Fruit fly (Drosophila melanogaster) whole organism, embryonic: ENCODE results near the gene CG46304.
A peak's percentile ranks its signal among the peaks of the same experiment; 100 is the strongest.

ENCODE experiments used
- B-H2 ChIP-seq: fragments of 200-800 bp; sonication (Bioruptor generic); optimal IDR thresholded peaks from 2 replicates; lab custom pipeline; 2018; ENCODE audit warnings: missing biosample characterization, mild to moderate bottlenecking, missing genetic modification characterization
- C15 ChIP-seq: fragments of 200-800 bp; sonication (Bioruptor generic); IDR thresholded peaks from 3 replicates; pipeline ENCODE4 v1.3.6; 2022; ENCODE audit warnings: missing biosample characterization, missing genetic modification characterization
- CG10366 ChIP-seq: fragments of 200-800 bp; sonication (Bioruptor generic); IDR thresholded peaks from 2 replicates; pipeline ENCODE4 v1.3.6; 2022; ENCODE audit warnings: missing biosample characterization, missing genetic modification characterization
- CG12071 ChIP-seq: fragments of 200-800 bp; sonication (Bioruptor generic); optimal IDR thresholded peaks from 3 replicates; lab custom pipeline; 2018; ENCODE audit warnings: missing biosample characterization, mild to moderate bottlenecking, missing genetic modification characterization
- CG12155 ChIP-seq: fragments of 200-800 bp; sonication (Bioruptor generic); optimal IDR thresholded peaks from 3 replicates; lab custom pipeline; 2016; ENCODE audit warnings: missing biosample characterization, missing genetic modification characterization
- CG13296 ChIP-seq: fragments of 200-800 bp; sonication (Bioruptor generic); optimal IDR thresholded peaks from 3 replicates; lab custom pipeline; 2018; ENCODE audit warnings: missing biosample characterization, mild to moderate bottlenecking, missing genetic modification characterization
- CG17385 ChIP-seq: fragments of 200-800 bp; sonication (Bioruptor generic); optimal IDR thresholded peaks from 3 replicates; lab custom pipeline; 2018; ENCODE audit warnings: missing biosample characterization, mild to moderate bottlenecking, missing genetic modification characterization
- CG17568 ChIP-seq: fragments of 200-800 bp; sonication (Bioruptor generic); optimal IDR thresholded peaks from 2 replicates; lab custom pipeline; 2018; ENCODE audit warnings: missing biosample characterization, mild to moderate bottlenecking, missing genetic modification characterization, moderate library complexity
- CG18262 ChIP-seq: fragments of 200-800 bp; optimal IDR thresholded peaks from 3 replicates; lab custom pipeline; 2019; ENCODE audit warnings: missing biosample characterization, mild to moderate bottlenecking, missing genetic modification characterization, moderate library complexity
- CG3838 ChIP-seq: fragments of 200-800 bp; sonication (Bioruptor generic); optimal IDR thresholded peaks from 3 replicates; lab custom pipeline; 2016; ENCODE audit warnings: missing biosample characterization, missing genetic modification characterization
- CG42726 ChIP-seq: fragments of 200-800 bp; sonication (Bioruptor generic); IDR thresholded peaks from 2 replicates; pipeline ENCODE4 v1.3.6; 2022; ENCODE audit warnings: missing biosample characterization, missing genetic modification characterization; ENCODE audit not compliant: partially characterized antibody
- CG8359 ChIP-seq: fragments of 200-800 bp; sonication (Bioruptor generic); optimal IDR thresholded peaks from 2 replicates; lab custom pipeline; 2017; ENCODE audit warnings: missing biosample characterization, mild to moderate bottlenecking, missing genetic modification characterization, borderline replicate concordance
- CG9437 ChIP-seq: fragments of 200-800 bp; sonication (Bioruptor generic); optimal IDR thresholded peaks from 2 replicates; lab custom pipeline; 2018; ENCODE audit warnings: missing biosample characterization, mild to moderate bottlenecking, missing genetic modification characterization
- CG9876 ChIP-seq: fragments of 200-800 bp; sonication (Bioruptor generic); optimal IDR thresholded peaks from 2 replicates; lab custom pipeline; 2016; ENCODE audit warnings: missing biosample characterization, missing genetic modification characterization
- D ChIP-seq, 2 experiments: fragments of 200-800 bp in 1 of 2; fragments of >200 bp in 1 of 2; sonication (Bioruptor generic) in 1 of 2; optimal IDR thresholded peaks; 2 replicates in 1 of 2; 3 replicates in 1 of 2; lab custom pipeline; 2017; ENCODE audit warnings: mild to moderate bottlenecking in 1 of 2, missing biosample characterization in 1 of 2, missing genetic modification characterization in 1 of 2, missing genetic modification reagents in 1 of 2
- D19A ChIP-seq: fragments of 200-800 bp; optimal IDR thresholded peaks from 3 replicates; lab custom pipeline; 2019; ENCODE audit warnings: missing biosample characterization, mild to moderate bottlenecking, missing genetic modification characterization, moderate library complexity
- Dad ChIP-seq: fragments of 200-800 bp; sonication (Bioruptor generic); optimal IDR thresholded peaks from 3 replicates; lab custom pipeline; 2016; ENCODE audit warnings: missing biosample characterization, missing genetic modification characterization
- Dll ChIP-seq: fragments of 200-800 bp; sonication (Bioruptor generic); IDR thresholded peaks from 4 replicates; pipeline ENCODE4 v1.3.6; 2022; ENCODE audit warnings: missing biosample characterization, missing genetic modification characterization; ENCODE audit not compliant: partially characterized antibody
- GATAe ChIP-seq: fragments of 200-800 bp; sonication (Bioruptor generic); conservative IDR thresholded peaks from 2 replicates; pipeline ENCODE4 v1.3.6; 2022; ENCODE audit warnings: missing biosample characterization, missing genetic modification characterization
- HmgZ ChIP-seq: fragments of 200-800 bp; sonication (Bioruptor generic); optimal IDR thresholded peaks from 2 replicates; lab custom pipeline; 2018; ENCODE audit warnings: missing biosample characterization, mild to moderate bottlenecking, missing genetic modification characterization
- NK7.1 ChIP-seq: fragments of 200-800 bp; sonication (Bioruptor generic); optimal IDR thresholded peaks from 3 replicates; lab custom pipeline; 2016; ENCODE audit warnings: missing biosample characterization, missing genetic modification characterization
- Opbp ChIP-seq: fragments of 200-800 bp; sonication (Bioruptor generic); IDR thresholded peaks from 3 replicates; pipeline ENCODE4 v1.3.6; 2022; ENCODE audit warnings: missing biosample characterization, missing genetic modification characterization; ENCODE audit not compliant: partially characterized antibody
- Optix ChIP-seq: fragments of 200-800 bp; sonication (Bioruptor generic); IDR thresholded peaks from 3 replicates; pipeline ENCODE4 v1.3.6; 2022; ENCODE audit warnings: missing biosample characterization, missing genetic modification characterization
- Sin3A ChIP-seq: fragments of >200 bp; optimal IDR thresholded peaks from 2 replicates; lab custom pipeline; 2018
- Sox102F ChIP-seq: fragments of 200-800 bp; sonication (Bioruptor generic); optimal IDR thresholded peaks from 2 replicates; lab custom pipeline; 2018; ENCODE audit warnings: missing biosample characterization, mild to moderate bottlenecking, missing genetic modification characterization, moderate library complexity
- Xrp1 ChIP-seq: fragments of 200-800 bp; sonication (Bioruptor generic); IDR thresholded peaks from 2 replicates; pipeline ENCODE4 v1.3.6; 2022; ENCODE audit warnings: missing biosample characterization, missing genetic modification characterization
- ato ChIP-seq: fragments of 200-800 bp; sonication (Bioruptor generic); IDR thresholded peaks from 2 replicates; pipeline ENCODE4 v1.3.6; 2022; ENCODE audit warnings: missing biosample characterization, missing genetic modification characterization; ENCODE audit not compliant: partially characterized antibody
- bigmax ChIP-seq: fragments of 200-800 bp; sonication (Bioruptor generic); optimal IDR thresholded peaks from 2 replicates; lab custom pipeline; 2018; ENCODE audit warnings: missing biosample characterization, mild to moderate bottlenecking, missing genetic modification characterization
- crol ChIP-seq: fragments of 200-800 bp; sonication (Bioruptor generic); IDR thresholded peaks from 2 replicates; pipeline ENCODE4 v1.3.6; 2022; ENCODE audit warnings: missing biosample characterization, missing genetic modification characterization
- fd96Cb ChIP-seq: fragments of 200-800 bp; sonication (Bioruptor generic); optimal IDR thresholded peaks from 2 replicates; lab custom pipeline; 2018; ENCODE audit warnings: missing biosample characterization, mild to moderate bottlenecking, missing genetic modification characterization, moderate library complexity
- gcm ChIP-seq: fragments of 200-800 bp; sonication (Bioruptor generic); optimal IDR thresholded peaks from 2 replicates; lab custom pipeline; 2019; ENCODE audit warnings: missing biosample characterization, mild to moderate bottlenecking, missing genetic modification characterization, moderate library complexity
- gt ChIP-seq: fragments of 200-800 bp; sonication (Bioruptor generic); IDR thresholded peaks from 2 replicates; pipeline ENCODE4 v1.3.6; 2022; ENCODE audit warnings: missing biosample characterization, missing genetic modification characterization
- jing ChIP-seq: fragments of 200-800 bp; sonication (Bioruptor generic); optimal IDR thresholded peaks from 2 replicates; lab custom pipeline; 2018; ENCODE audit warnings: missing biosample characterization, mild to moderate bottlenecking, missing genetic modification characterization
- jumu ChIP-seq: fragments of 200-800 bp; sonication (Bioruptor generic); optimal IDR thresholded peaks from 3 replicates; lab custom pipeline; 2016; ENCODE audit warnings: missing biosample characterization, missing genetic modification characterization
- kah ChIP-seq: fragments of 200-800 bp; sonication (Bioruptor generic); optimal IDR thresholded peaks from 2 replicates; lab custom pipeline; 2018; ENCODE audit warnings: missing biosample characterization, mild to moderate bottlenecking, missing genetic modification characterization
- ken ChIP-seq: fragments of 200-800 bp; sonication (Bioruptor generic); IDR thresholded peaks from 3 replicates; pipeline ENCODE4 v1.3.6; 2022; ENCODE audit warnings: missing biosample characterization, missing genetic modification characterization
- maf-S ChIP-seq: fragments of 200-800 bp; sonication (Bioruptor generic); optimal IDR thresholded peaks from 2 replicates; lab custom pipeline; 2016; ENCODE audit warnings: missing biosample characterization, missing genetic modification characterization
- pum ChIP-seq: fragments of 200-800 bp; sonication (Bioruptor generic); optimal IDR thresholded peaks from 2 replicates; lab custom pipeline; 2016; ENCODE audit warnings: missing biosample characterization, missing genetic modification characterization
- run ChIP-seq: fragments of 200-800 bp; sonication (Bioruptor generic); optimal IDR thresholded peaks from 3 replicates; lab custom pipeline; 2018; ENCODE audit warnings: missing biosample characterization, mild to moderate bottlenecking, missing genetic modification characterization
- sima ChIP-seq: fragments of 200-800 bp; sonication (Bioruptor generic); optimal IDR thresholded peaks from 2 replicates; lab custom pipeline; 2016; ENCODE audit warnings: missing biosample characterization, missing genetic modification characterization
- sqz ChIP-seq: fragments of 200-800 bp; sonication (Bioruptor generic); optimal IDR thresholded peaks from 3 replicates; lab custom pipeline; 2018; ENCODE audit warnings: missing biosample characterization, mild to moderate bottlenecking, missing genetic modification characterization
- stc ChIP-seq: fragments of 200-800 bp; sonication (Bioruptor generic); IDR thresholded peaks from 2 replicates; pipeline ENCODE4 v1.3.6; 2022; ENCODE audit warnings: missing biosample characterization, missing genetic modification characterization
- stwl ChIP-seq: fragments of 200-800 bp; sonication (Bioruptor generic); optimal IDR thresholded peaks from 3 replicates; lab custom pipeline; 2018; ENCODE audit warnings: missing biosample characterization, mild to moderate bottlenecking, missing genetic modification characterization, moderate library complexity
- tin ChIP-seq: fragments of 200-800 bp; sonication (Bioruptor generic); optimal IDR thresholded peaks from 3 replicates; lab custom pipeline; 2016; ENCODE audit warnings: missing biosample characterization, missing genetic modification characterization
- tna ChIP-seq: fragments of 200-800 bp; sonication (Bioruptor generic); IDR thresholded peaks from 2 replicates; pipeline ENCODE4 v1.3.6; 2022; ENCODE audit warnings: missing biosample characterization, missing genetic modification characterization; ENCODE audit not compliant: partially characterized antibody
- trh ChIP-seq: fragments of 200-800 bp; sonication (Bioruptor generic); optimal IDR thresholded peaks from 2 replicates; lab custom pipeline; 2016; ENCODE audit warnings: missing biosample characterization, missing genetic modification characterization
- vvl ChIP-seq: fragments of 200-800 bp; sonication (Bioruptor generic); IDR thresholded peaks from 2 replicates; pipeline ENCODE4 v1.3.6; 2022; ENCODE audit warnings: missing biosample characterization, missing genetic modification characterization
- zen ChIP-seq: fragments of 200-800 bp; sonication (Bioruptor generic); optimal IDR thresholded peaks from 3 replicates; lab custom pipeline; 2018; ENCODE audit warnings: missing biosample characterization, mild to moderate bottlenecking, missing genetic modification characterization, moderate library complexity
- zen2 ChIP-seq: fragments of 200-800 bp; sonication (Bioruptor generic); IDR thresholded peaks from 3 replicates; pipeline ENCODE4 v1.3.6; 2022; ENCODE audit warnings: missing biosample characterization, missing genetic modification characterization; ENCODE audit not compliant: partially characterized antibody

The CG46304 gene

DNA sequence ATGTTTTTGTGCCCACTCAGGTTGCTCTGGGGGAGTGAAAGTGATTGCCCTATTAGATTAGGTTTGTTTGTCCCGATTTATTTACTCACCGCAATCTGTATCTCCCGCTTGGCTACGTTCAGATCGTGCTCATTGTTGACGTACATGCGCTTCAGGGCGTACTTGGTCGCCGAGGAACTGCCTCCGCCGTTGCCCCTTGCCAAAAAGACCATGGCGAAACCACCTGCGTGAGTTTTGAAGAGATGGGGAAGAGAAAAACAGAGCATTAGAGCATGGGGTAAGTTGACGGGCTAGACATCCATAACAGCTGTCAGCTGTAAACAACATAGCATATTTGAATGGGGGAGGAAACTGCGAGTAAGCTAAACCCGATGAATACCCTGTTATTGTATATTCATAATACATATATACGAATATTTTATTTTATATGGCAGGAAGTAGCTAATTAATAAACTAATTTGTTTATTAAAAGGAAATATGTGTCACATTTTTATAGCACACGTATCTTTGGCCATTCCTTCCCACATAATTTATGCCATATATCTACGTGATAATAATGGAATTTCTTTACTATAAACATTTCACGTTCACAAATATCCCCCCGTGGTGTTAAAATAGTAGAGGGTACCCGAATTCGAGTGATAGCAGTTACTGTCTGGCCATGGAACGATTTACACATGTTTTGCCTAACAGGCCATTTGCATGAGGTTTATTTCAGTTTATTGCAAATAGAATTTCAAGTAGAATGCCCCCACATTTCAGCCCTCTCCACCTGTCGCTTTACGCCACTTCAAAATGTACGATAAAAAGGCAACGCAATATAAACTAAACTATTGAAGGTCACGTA, 19.5 kb downstream of the CG46304 start (continued):
- TF ChIP-seq CG12155 (GFP tag; lab: Kevin White, UChicago), result no peak
- no peak for TF ChIP-seq Dad (GFP tag; lab: Kevin White, UChicago)
- TF ChIP-seq fd96Cb (tag; lab: Kevin White, UChicago), result peak; percentile 34
- TF ChIP-seq sima (GFP tag; lab: Kevin White, UChicago), result no peak
- TF ChIP-seq HmgZ (tag; lab: Kevin White, UChicago), result no peak
- TF ChIP-seq Optix (GFP tag; lab: Robert Waterston, UW), result no peak
- TF ChIP-seq zen2 (GFP tag; lab: Robert Waterston, UW), result no peak
- TF ChIP-seq kah (GFP tag; lab: Kevin White, UChicago), result peak; percentile 75
- no peak for TF ChIP-seq gt
- TF ChIP-seq CG9437 (GFP tag; lab: Kevin White, UChicago), result no peak
- no peak for TF ChIP-seq tna (GFP tag; lab: Robert Waterston, UW)
- TF ChIP-seq ato (GFP tag; lab: Robert Waterston, UW), result no peak
- TF ChIP-seq sqz (GFP tag; lab: Kevin White, UChicago), result no peak
- TF ChIP-seq ken, result no peak
- TF ChIP-seq maf-S, result no peak
- 0 out of 2 replicates have a peak, but pooled peaks have one; percentile 12 for TF ChIP-seq CG10366
- TF ChIP-seq Sin3A (lab: Kevin White, UChicago), result no peak
- no peak for TF ChIP-seq jing (GFP tag; lab: Kevin White, UChicago)
- TF ChIP-seq CG18262 (tag; lab: Kevin White, UChicago), result no peak
- no peak for TF ChIP-seq CG9876 (GFP tag; lab: Kevin White, UChicago)
- no peak for TF ChIP-seq stc (GFP tag; lab: Robert Waterston, UW)
- TF ChIP-seq NK7.1 (GFP tag; lab: Kevin White, UChicago), result no peak
- TF ChIP-seq gcm (GFP tag; lab: Kevin White, UChicago), result no peak
- no peak for TF ChIP-seq GATAe (GFP tag; lab: Robert Waterston, UW)
- TF ChIP-seq tin, result no peak
- TF ChIP-seq run (tag; lab: Kevin White, UChicago), result no peak
- no peak for TF ChIP-seq jumu (GFP tag; lab: Kevin White, UChicago)
- TF ChIP-seq CG17568 (GFP tag; lab: Kevin White, UChicago), result peak; percentile 48
- TF ChIP-seq pum (GFP tag; lab: Kevin White, UChicago), result no peak
- TF ChIP-seq vvl (GFP tag; lab: Robert Waterston, UW), result 0 out of 2 replicates have a peak, but pooled peaks have one; percentile 44
- TF ChIP-seq crol (GFP tag; lab: Robert Waterston, UW), result 0 out of 2 replicates have a peak, but pooled peaks have one; percentile 7
- TF ChIP-seq B-H2 (GFP tag; lab: Kevin White, UChicago), result peak; percentile 6
- peak; percentile 15 for TF ChIP-seq Sox102F
- TF ChIP-seq trh (GFP tag; lab: Kevin White, UChicago), result no peak
- TF ChIP-seq CG8359 (GFP tag; lab: Kevin White, UChicago), result no peak
- TF ChIP-seq C15 (GFP tag; lab: Robert Waterston, UW), result no peak
- TF ChIP-seq CG12071 (GFP tag; lab: Kevin White, UChicago), result no peak
- no peak for TF ChIP-seq CG42726 (GFP tag; lab: Robert Waterston, UW)
- TF ChIP-seq CG3838 (GFP tag; lab: Kevin White, UChicago), result no peak
- no peak for TF ChIP-seq Opbp (GFP tag; lab: Robert Waterston, UW)
- TF ChIP-seq zen, result peak; percentile 4
- peak; percentile 36; the same call in 1 of the 2 replicates for TF ChIP-seq Xrp1 (GFP tag; lab: Robert Waterston, UW)
- TF ChIP-seq CG17385 (GFP tag; lab: Kevin White, UChicago), result no peak
- TF ChIP-seq CG13296, result peak; percentile 34
- TF ChIP-seq Dll (GFP tag; lab: Robert Waterston, UW), result no peak
- TF ChIP-seq stwl (tag; lab: Kevin White, UChicago), result no peak
- peak; percentile 21 for TF ChIP-seq D19A
- TF ChIP-seq bigmax, result no peak
- TF ChIP-seq D (optimal IDR thresholded peaks at IDR 0.05; lab: Kevin White, UChicago), result no peak
- TF ChIP-seq D (GFP tag; optimal IDR thresholded peaks at IDR 0.05; lab: Kevin White, UChicago), result no peak
